Worm (Caenorhabditis elegans) whole organism, mixed stage, embryonic: ENCODE data around the gene F02D10.6.

Experiments
- ceh-83 ChIP-seq: fragments of 200-800 bp; sonication (Bioruptor generic); optimal IDR thresholded peaks from 2 replicates; lab custom pipeline; 2018; ENCODE audit warnings: mild to moderate bottlenecking, missing genetic modification characterization, missing compliant biosample characterization
- ham-2 ChIP-seq: fragments of 200-800 bp; sonication (Bioruptor generic); optimal IDR thresholded peaks from 2 replicates; lab custom pipeline; 2018; ENCODE audit warnings: mild to moderate bottlenecking, missing genetic modification characterization, missing compliant biosample characterization
- lsy-2 ChIP-seq: fragments of 150-350 bp; optimal IDR thresholded peaks from 2 replicates; lab custom pipeline; 2014; ENCODE audit warnings: missing biosample characterization, missing genetic modification characterization
- nhr-12 ChIP-seq: fragments of 150-350 bp; optimal IDR thresholded peaks from 2 replicates; lab custom pipeline; 2014; ENCODE audit warnings: missing biosample characterization, missing genetic modification characterization
- nhr-237 ChIP-seq: fragments of 150-350 bp; optimal IDR thresholded peaks from 2 replicates; lab custom pipeline; 2014; ENCODE audit warnings: missing biosample characterization, missing genetic modification characterization
- nhr-76 ChIP-seq: sonication (generic microtip); optimal IDR thresholded peaks from 2 replicates; lab custom pipeline; 2017; ENCODE audit warnings: missing biosample characterization, missing genetic modification characterization
- sptf-1 ChIP-seq: sonication (generic microtip); optimal IDR thresholded peaks from 2 replicates; lab custom pipeline; 2017; ENCODE audit warnings: mild to moderate bottlenecking, missing genetic modification characterization, moderate library complexity, missing compliant biosample characterization
- unc-39 ChIP-seq: fragments of 150-350 bp; optimal IDR thresholded peaks from 2 replicates; lab custom pipeline; 2014; ENCODE audit warnings: missing biosample characterization, missing genetic modification characterization

- TF ChIP-seq ceh-83 (GFP tag; lab: Kevin White, UChicago) (no peak), nhr-12 (tag; lab: Kevin White, UChicago) (no peak), nhr-237 (tag; lab: Kevin White, UChicago) (no peak), sptf-1 (tag; lab: Kevin White, UChicago) (no peak), nhr-76 (tag; lab: Kevin White, UChicago) (no peak), lsy-2 (tag; lab: Kevin White, UChicago) (no peak), unc-39 (tag; lab: Kevin White, UChicago) (no peak), ham-2 (GFP tag; lab: Kevin White, UChicago) (no peak)
Measured at ce11 chrX:13469907-13470647, 18.6 kb upstream of the F02D10.6 start.
